Fruit fly (Drosophila melanogaster) ovary, adult (tissue): ENCODE data around the gene Act87E.

Experiments used
- CG17801 ChIP-seq: fragments of 200-800 bp; optimal IDR thresholded peaks from 2 replicates; lab custom pipeline; 2019; ENCODE audit warnings: missing biosample characterization, mild to moderate bottlenecking, missing genetic modification characterization, moderate library complexity; ENCODE audit not compliant: partially characterized antibody

The Act87E gene

dm6 chr3R:13425470-13426033 is at the start of gene Act87E:
Act87E (plus strand) TSS chr3R:13425983.
- TF ChIP-seq CG17801 (GFP tag; lab: Kevin White, UChicago): no peak

dm6 chr3R:13379675-13380074 is 46.1 kb upstream of the Act87E start, which contains the start of the genes CG9813 and CG8870:
CG9813 (minus strand) TSS chr3R:13379775.
CG8870 (plus strand) TSS chr3R:13379842.
- TF ChIP-seq CG17801 (GFP tag; lab: Kevin White, UChicago): no peak

dm6 chr3R:13381744-13382435 is 43.9 kb upstream of the Act87E start, which contains the start of the genes mRpS21 and Droj2:
mRpS21 (minus strand) TSS chr3R:13381809.
Droj2 (plus strand) TSS chr3R:13382106.
- TF ChIP-seq CG17801 (GFP tag; lab: Kevin White, UChicago): peak; percentile 27

dm6 chr3R:13382656-13383142 is 43.1 kb upstream of the Act87E start:
- TF ChIP-seq CG17801 (GFP tag; lab: Kevin White, UChicago): peak; percentile 48

dm6 chr3R:13385105-13385504 is 40.7 kb upstream of the Act87E start:
- no peak for TF ChIP-seq CG17801 (GFP tag; lab: Kevin White, UChicago)

- TF ChIP-seq CG17801 (GFP tag; lab: Kevin White, UChicago): no peak
These were observed 37.5 kb upstream of the Act87E start, which contains the start of gene CG9799 for dm6 chr3R:13388160-13388870. CG9799 (minus strand) TSS chr3R:13388709.

- no peak for TF ChIP-seq CG17801 (GFP tag; lab: Kevin White, UChicago)
These were observed 35.3 kb upstream of the Act87E start for dm6 chr3R:13390490-13390889.

dm6 chr3R:13393009-13393408 is 32.8 kb upstream of the Act87E start:
- no peak for TF ChIP-seq CG17801 (GFP tag; lab: Kevin White, UChicago)

- TF ChIP-seq CG17801 (GFP tag; lab: Kevin White, UChicago): no peak
These were observed 30.6 kb upstream of the Act87E start, which contains the start of gene CCHa2 for dm6 chr3R:13395133-13395532. CCHa2 (minus strand) TSS chr3R:13395197.

dm6 chr3R:13397040-13397439 is 28.7 kb upstream of the Act87E start, which contains the start of gene CG14374:
CG14374 (minus strand) TSS chr3R:13397140.
- no peak for TF ChIP-seq CG17801 (GFP tag; lab: Kevin White, UChicago)

- no peak for TF ChIP-seq CG17801 (GFP tag; lab: Kevin White, UChicago)
These were observed 28.2 kb upstream of the Act87E start, which contains the start of gene CG14377 for dm6 chr3R:13397535-13397934. CG14377 (plus strand) TSS chr3R:13397835.

- TF ChIP-seq CG17801 (GFP tag; lab: Kevin White, UChicago): peak; percentile 91
These were observed 24.7 kb upstream of the Act87E start for dm6 chr3R:13400902-13401721.

dm6 chr3R:13401722-13402296 is 24.0 kb upstream of the Act87E start, which contains the start of gene GILT1:
GILT1 (minus strand) TSS chr3R:13401862.
- peak; percentile 27 for TF ChIP-seq CG17801 (GFP tag; lab: Kevin White, UChicago)

dm6 chr3R:13403032-13403459 is 22.7 kb upstream of the Act87E start, which contains the start of gene Dpm3:
Dpm3 (minus strand) TSS chr3R:13403051.
- TF ChIP-seq CG17801 (GFP tag; lab: Kevin White, UChicago): no peak
